Worm (Caenorhabditis elegans): ENCODE data around the gene T21H3.5.
A peak's percentile ranks its signal among the peaks of the same experiment; 100 is the strongest.

- TF ChIP-seq rbr-2 (tag; optimal IDR thresholded peaks at IDR 0.05) (no peak), mdl-1 (tag; optimal IDR thresholded peaks at IDR 0.05) (no peak), ama-1 (optimal IDR thresholded peaks at IDR 0.05) (peak; percentile 55), Y75B8A.6 (GFP tag; IDR thresholded peaks at IDR 0.05) (no peak), unc-62 (GFP tag; optimal IDR thresholded peaks at IDR 0.05 in 1 of 2) (no peak), unc-62 (tag; optimal IDR thresholded peaks at IDR 0.05) (no peak)
These were observed 7.7 kb downstream of the T21H3.5 start for ce11 chrV:1156431-1156830.
